Worm (Caenorhabditis elegans) whole organism, early embryonic: Measurements from ENCODE around the gene E04F6.10.

Experiments used
- B0310.2 ChIP-seq: sonication (generic microtip); optimal IDR thresholded peaks from 2 replicates; lab custom pipeline; 2016; ENCODE audit warnings: mild to moderate bottlenecking, missing genetic modification characterization, missing compliant biosample characterization
- ama-1 ChIP-seq: fragments of 150-350 bp; optimal IDR thresholded peaks from 2 replicates; lab custom pipeline; 2014
- ceh-13 ChIP-seq: fragments of 200-800 bp; sonication (Bioruptor generic); optimal IDR thresholded peaks from 2 replicates; lab custom pipeline; 2018; ENCODE audit warnings: mild to moderate bottlenecking, missing genetic modification characterization, missing compliant biosample characterization
- hmbx-1 ChIP-seq: sonication (generic microtip); optimal IDR thresholded peaks from 2 replicates; lab custom pipeline; 2016; ENCODE audit warnings: mild to moderate bottlenecking, missing genetic modification characterization, missing compliant biosample characterization
- hmg-4 ChIP-seq: fragments of 200-800 bp; sonication (Bioruptor generic); optimal IDR thresholded peaks from 2 replicates; lab custom pipeline; 2018; ENCODE audit warnings: mild to moderate bottlenecking, missing genetic modification characterization, missing compliant biosample characterization
- hnd-1 ChIP-seq: sonication (generic microtip); optimal IDR thresholded peaks from 2 replicates; lab custom pipeline; 2016; ENCODE audit warnings: missing genetic modification characterization, missing compliant biosample characterization
- pes-1 ChIP-seq: fragments of 200-800 bp; sonication (Bioruptor generic); IDR thresholded peaks from 2 replicates; pipeline ENCODE4 v1.3.6; 2022; ENCODE audit warnings: missing genetic modification reagents, missing genetic modification characterization, missing compliant biosample characterization

- TF ChIP-seq ceh-13 (GFP tag; lab: Kevin White, UChicago) (no peak), ama-1 (lab: Kevin White, UChicago) (no peak), hmg-4 (GFP tag; lab: Kevin White, UChicago) (no peak), hnd-1 (tag; lab: Kevin White, UChicago) (no peak), hmbx-1 (no peak), pes-1 (GFP tag; lab: Robert Waterston, UW) (no peak), B0310.2 (tag; lab: Kevin White, UChicago) (no peak)
Observed at ce11 chrII:7199308-7199707, 17.6 kb downstream of the E04F6.10 start, which contains the start of gene E04F6.6.
